Worm (Caenorhabditis elegans): ENCODE measurements around the gene Y116A8C.25.

Y116A8C.25 gene

DNA sequence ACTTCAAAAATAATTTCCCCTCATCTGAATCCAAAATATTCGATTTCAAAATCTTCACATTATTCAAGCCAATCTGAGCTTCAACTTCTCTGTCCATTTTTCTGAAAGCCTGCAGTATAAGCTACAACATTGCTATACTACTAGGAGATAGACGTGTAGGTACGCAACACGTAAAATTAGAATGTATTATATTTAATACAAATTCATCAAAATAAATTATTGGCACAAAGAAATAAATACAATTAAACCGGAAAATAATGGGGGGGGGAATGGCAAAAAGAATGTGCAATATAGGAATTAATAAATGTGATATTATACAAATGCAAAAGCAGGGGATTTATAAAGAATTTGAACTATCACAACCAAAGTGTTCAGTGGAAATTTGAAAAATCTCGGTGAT, at the start of gene Y116A8C.25:
Y116A8C.25 (minus strand) TSS at position 101 of the 400 bp plus-strand sequence.
- TF ChIP-seq mls-2 (tag; optimal IDR thresholded peaks at IDR 0.05): no peak
- no peak for TF ChIP-seq pha-4 (tag; optimal IDR thresholded peaks at IDR 0.05)
- TF ChIP-seq nhr-12 (tag; optimal IDR thresholded peaks at IDR 0.05): no peak
- TF ChIP-seq nhr-237 (tag; optimal IDR thresholded peaks at IDR 0.05): no peak

DNA sequence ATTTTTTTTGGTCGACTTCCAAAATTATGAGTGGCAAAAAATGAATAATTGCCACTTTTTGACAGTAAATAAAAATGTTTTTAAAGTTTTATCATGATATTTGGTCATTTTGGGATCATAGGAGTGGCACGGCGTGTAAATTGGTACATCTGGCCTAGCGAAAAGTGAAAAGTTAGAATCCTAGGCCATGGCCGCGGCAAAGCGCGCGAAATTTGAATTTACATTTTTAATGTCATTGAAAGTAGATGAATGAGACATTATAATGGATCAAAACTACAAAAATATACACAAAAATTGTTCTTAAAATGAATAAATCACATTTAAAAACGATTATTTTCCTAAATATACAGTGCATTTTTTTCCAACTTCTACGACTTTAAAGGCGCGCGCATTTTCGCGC, 48.0 kb upstream of the Y116A8C.25 start:
- no peak for TF ChIP-seq hlh-1 (tag; optimal IDR thresholded peaks at IDR 0.05)
- TF ChIP-seq pha-4 (tag; optimal IDR thresholded peaks at IDR 0.05): no peak
- no peak for TF ChIP-seq nhr-237 (tag; optimal IDR thresholded peaks at IDR 0.05)
- no peak for TF ChIP-seq unc-62 (GFP tag; optimal IDR thresholded peaks at IDR 0.05)
- TF ChIP-seq zip-8 (tag; optimal IDR thresholded peaks at IDR 0.05): no peak
- no peak for TF ChIP-seq mab-5 (tag; optimal IDR thresholded peaks at IDR 0.05)
- no peak for TF ChIP-seq mep-1 (tag; optimal IDR thresholded peaks at IDR 0.05)
- no peak for TF ChIP-seq tbx-8 (GFP tag; optimal IDR thresholded peaks at IDR 0.05)
- no peak for TF ChIP-seq nhr-2 (tag; optimal IDR thresholded peaks at IDR 0.05)
- TF ChIP-seq ham-2 (GFP tag; optimal IDR thresholded peaks at IDR 0.05): no peak

DNA sequence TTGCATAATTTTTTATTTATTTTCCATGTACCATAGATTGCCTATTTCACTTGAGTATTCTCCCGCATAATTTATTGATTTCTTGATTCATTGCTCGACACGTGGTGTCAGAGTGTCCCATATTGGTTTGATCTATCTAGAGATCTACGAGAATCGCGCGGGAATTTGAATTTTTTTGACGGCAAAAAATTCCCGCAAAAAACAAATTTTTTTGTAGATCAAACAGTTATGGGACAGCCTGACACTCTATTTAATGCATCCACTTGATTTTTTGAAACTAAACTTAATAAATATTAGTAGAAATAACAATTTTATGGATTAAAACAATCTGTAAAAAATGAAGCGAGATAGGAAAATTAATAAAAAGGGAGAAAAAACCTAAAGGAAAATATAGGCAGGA, 47.4 kb upstream of the Y116A8C.25 start:
- TF ChIP-seq M03D4.4 (tag; optimal IDR thresholded peaks at IDR 0.05): no peak
- no peak for TF ChIP-seq unc-62 (GFP tag; optimal IDR thresholded peaks at IDR 0.05)
- TF ChIP-seq lsy-2 (tag; optimal IDR thresholded peaks at IDR 0.05): no peak
- TF ChIP-seq snpc-4 (tag; optimal IDR thresholded peaks at IDR 0.05): no peak
- TF ChIP-seq nhr-12 (tag; optimal IDR thresholded peaks at IDR 0.05): no peak
- no peak for TF ChIP-seq nhr-2 (tag; optimal IDR thresholded peaks at IDR 0.05)
- TF ChIP-seq tbx-8 (GFP tag; optimal IDR thresholded peaks at IDR 0.05): no peak
- TF ChIP-seq mls-2 (tag; optimal IDR thresholded peaks at IDR 0.05): no peak
- no peak for TF ChIP-seq ceh-43 (GFP tag; optimal IDR thresholded peaks at IDR 0.05)
- no peak for TF ChIP-seq blmp-1 (tag; optimal IDR thresholded peaks at IDR 0.05)
- no peak for TF ChIP-seq sptf-1 (tag; optimal IDR thresholded peaks at IDR 0.05)
- TF ChIP-seq nhr-28 (tag; optimal IDR thresholded peaks at IDR 0.05): no peak
- no peak for TF ChIP-seq lin-32 (GFP tag; optimal IDR thresholded peaks at IDR 0.05)
- no peak for TF ChIP-seq drap-1 (GFP tag; optimal IDR thresholded peaks at IDR 0.05)
- TF ChIP-seq sem-2 (GFP tag; optimal IDR thresholded peaks at IDR 0.05): no peak

DNA sequence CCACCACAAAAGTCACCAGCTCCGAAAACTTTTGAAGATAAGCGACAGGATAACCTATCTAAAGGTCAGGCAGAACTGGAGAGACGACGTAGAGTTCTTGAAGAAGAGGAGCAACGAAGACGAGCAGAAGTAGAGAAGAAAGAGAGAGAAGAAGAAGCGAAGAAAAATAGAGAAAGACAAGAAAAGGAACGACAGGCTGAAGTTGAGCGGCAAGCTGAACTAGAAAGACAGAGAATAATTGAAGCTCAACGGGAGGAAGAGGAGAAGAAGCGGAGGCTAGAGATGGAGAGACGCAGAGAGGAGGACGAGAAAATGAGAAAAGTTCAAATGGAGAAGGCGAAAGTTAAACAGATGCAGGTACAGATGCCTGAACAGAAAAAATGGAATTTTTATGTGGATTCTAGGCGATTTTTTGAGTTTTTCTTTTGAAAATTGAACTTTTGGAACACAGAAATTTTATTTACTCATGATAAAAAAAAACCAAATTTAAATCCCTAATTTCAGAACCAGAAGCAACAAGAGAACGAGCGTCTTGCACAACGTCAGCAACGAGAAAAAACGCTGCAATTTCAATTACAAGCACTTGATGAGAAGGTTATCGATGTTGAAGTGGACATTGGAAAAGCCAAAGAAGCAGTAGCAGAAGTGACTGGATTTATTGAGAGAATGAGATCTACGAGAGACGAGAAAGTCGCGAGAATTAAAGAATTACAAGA, 42.7 kb upstream of the Y116A8C.25 start:
- TF ChIP-seq zip-8 (tag; optimal IDR thresholded peaks at IDR 0.05) (no peak), elt-3 (tag; optimal IDR thresholded peaks at IDR 0.05) (no peak), ces-1 (GFP tag; optimal IDR thresholded peaks at IDR 0.05) (peak; percentile 33), nhr-28 (tag; optimal IDR thresholded peaks at IDR 0.05) (no peak), bed-3 (GFP tag; optimal IDR thresholded peaks at IDR 0.05) (no peak)

DNA sequence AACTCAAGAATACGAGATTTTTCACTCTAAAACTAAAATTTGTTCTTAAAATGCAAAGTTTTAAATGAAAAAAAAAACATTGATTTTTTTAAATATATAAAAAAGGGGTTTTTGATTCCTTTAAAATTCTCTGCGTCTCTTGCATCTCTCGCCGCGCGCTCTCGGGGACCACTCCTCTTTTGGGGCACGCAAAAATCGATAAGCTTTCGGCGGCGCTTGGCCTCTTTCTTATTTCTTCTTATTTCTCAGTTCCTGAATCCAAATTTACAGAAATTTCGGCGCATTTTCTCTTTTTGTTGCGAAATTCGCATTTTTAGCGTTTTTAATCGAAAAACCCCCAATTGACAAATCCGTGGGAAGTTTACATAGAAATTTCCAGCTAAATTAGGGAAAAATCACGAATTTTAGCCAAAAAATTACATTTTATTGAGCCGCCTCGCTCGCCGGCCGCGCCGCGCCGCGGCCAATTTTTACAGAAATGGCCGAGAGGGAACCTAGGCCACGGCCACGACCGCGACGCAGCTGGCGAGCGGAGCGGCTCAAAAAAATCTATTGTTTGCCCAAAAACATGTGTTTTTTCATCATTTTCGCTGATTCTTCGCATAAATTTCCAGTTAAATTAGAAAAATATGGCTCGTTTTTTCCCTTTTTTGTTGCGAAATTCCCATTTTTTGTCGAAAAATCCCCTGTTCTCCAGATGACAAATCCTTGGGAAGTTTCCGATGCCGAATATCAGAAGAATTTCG, 40.6 kb upstream of the Y116A8C.25 start, which contains the start of gene itsn-1:
itsn-1 (plus strand) TSS at position 696 of the 746 bp plus-strand sequence.
- no peak for TF ChIP-seq pha-4 (tag; optimal IDR thresholded peaks at IDR 0.05)
- TF ChIP-seq unc-120 (tag; optimal IDR thresholded peaks at IDR 0.05; ENCODE audit: poor library complexity, severe bottlenecking): no peak
- TF ChIP-seq lin-32 (GFP tag; optimal IDR thresholded peaks at IDR 0.05): no peak
- no peak for TF ChIP-seq unc-62 (GFP tag; optimal IDR thresholded peaks at IDR 0.05)
- TF ChIP-seq cnd-1 (tag; optimal IDR thresholded peaks at IDR 0.05): no peak
- no peak for TF ChIP-seq lsy-2 (tag; optimal IDR thresholded peaks at IDR 0.05)
- no peak for TF ChIP-seq zip-8 (tag; optimal IDR thresholded peaks at IDR 0.05)
- TF ChIP-seq ces-1 (GFP tag; optimal IDR thresholded peaks at IDR 0.05): no peak
- no peak for TF ChIP-seq nhr-76 (tag; optimal IDR thresholded peaks at IDR 0.05)
- no peak for TF ChIP-seq snpc-4 (tag; optimal IDR thresholded peaks at IDR 0.05)
- no peak for TF ChIP-seq nhr-2 (tag; optimal IDR thresholded peaks at IDR 0.05)
- no peak for TF ChIP-seq unc-39 (tag; optimal IDR thresholded peaks at IDR 0.05)
- TF ChIP-seq mab-5 (tag; optimal IDR thresholded peaks at IDR 0.05): no peak
- no peak for TF ChIP-seq sem-2 (GFP tag; optimal IDR thresholded peaks at IDR 0.05)
- no peak for TF ChIP-seq nhr-28 (tag; optimal IDR thresholded peaks at IDR 0.05)
- TF ChIP-seq ceh-83 (GFP tag; optimal IDR thresholded peaks at IDR 0.05): no peak
- no peak for TF ChIP-seq blmp-1 (tag; optimal IDR thresholded peaks at IDR 0.05)

Measured in whole organism, mixed stage, embryonic.